Fruit fly (Drosophila melanogaster) whole organism, embryonic: ENCODE measurements around the gene apolpp.

ENCODE experiments used
- CG10147 ChIP-seq: fragments of 200-800 bp; sonication (Bioruptor generic); optimal IDR thresholded peaks from 2 replicates; lab custom pipeline; 2019; ENCODE audit warnings: missing biosample characterization, mild to moderate bottlenecking, missing genetic modification characterization, moderate library complexity
- CG10267 ChIP-seq: fragments of 200-800 bp; sonication (Bioruptor generic); optimal IDR thresholded peaks from 2 replicates; lab custom pipeline; 2018; ENCODE audit warnings: missing biosample characterization, mild to moderate bottlenecking, missing genetic modification characterization, moderate library complexity
- CG11696 ChIP-seq: fragments of 200-800 bp; sonication (Bioruptor generic); IDR thresholded peaks from 2 replicates; pipeline ENCODE4 v1.3.6; 2022; ENCODE audit warnings: missing biosample characterization, missing genetic modification characterization
- CG12659 ChIP-seq: fragments of 200-800 bp; sonication (Bioruptor generic); optimal IDR thresholded peaks from 3 replicates; lab custom pipeline; 2017; ENCODE audit warnings: mild to moderate bottlenecking, missing biosample characterization, missing genetic modification reagents, missing genetic modification characterization
- CG12769 ChIP-seq: fragments of 200-800 bp; sonication (Bioruptor generic); optimal IDR thresholded peaks from 2 replicates; lab custom pipeline; 2019; ENCODE audit warnings: missing biosample characterization, mild to moderate bottlenecking, missing genetic modification characterization, moderate library complexity
- CG13287 ChIP-seq: fragments of 200-800 bp; sonication (Bioruptor generic); IDR thresholded peaks from 2 replicates; pipeline ENCODE4 v1.3.6; 2022; ENCODE audit warnings: missing biosample characterization, missing genetic modification characterization; ENCODE audit not compliant: partially characterized antibody
- CG13894 ChIP-seq: fragments of 200-800 bp; sonication (Bioruptor generic); optimal IDR thresholded peaks from 3 replicates; lab custom pipeline; 2018; ENCODE audit warnings: missing biosample characterization, mild to moderate bottlenecking, missing genetic modification characterization, moderate library complexity
- CG1603 ChIP-seq: fragments of 200-800 bp; sonication (Bioruptor generic); optimal IDR thresholded peaks from 2 replicates; lab custom pipeline; 2019; ENCODE audit warnings: missing biosample characterization, mild to moderate bottlenecking, missing genetic modification characterization, moderate library complexity
- CG16779 ChIP-seq: fragments of 200-800 bp; sonication (Bioruptor generic); IDR thresholded peaks from 2 replicates; pipeline ENCODE4 v1.3.6; 2022; ENCODE audit warnings: missing biosample characterization, missing genetic modification characterization
- CG17385 ChIP-seq: fragments of 200-800 bp; sonication (Bioruptor generic); optimal IDR thresholded peaks from 3 replicates; lab custom pipeline; 2018; ENCODE audit warnings: missing biosample characterization, mild to moderate bottlenecking, missing genetic modification characterization
- CG17802 ChIP-seq: fragments of 200-800 bp; sonication (Bioruptor generic); optimal IDR thresholded peaks from 2 replicates; lab custom pipeline; 2018; ENCODE audit warnings: missing biosample characterization, mild to moderate bottlenecking, missing genetic modification characterization, moderate library complexity
- CG18476 ChIP-seq: fragments of 200-800 bp; sonication (Bioruptor generic); optimal IDR thresholded peaks from 2 replicates; lab custom pipeline; 2016; ENCODE audit warnings: missing biosample characterization, mild to moderate bottlenecking, missing genetic modification characterization
- CG3163 ChIP-seq: fragments of 200-800 bp; sonication (Bioruptor generic); optimal IDR thresholded peaks from 3 replicates; lab custom pipeline; 2016; ENCODE audit warnings: missing biosample characterization, missing genetic modification characterization
- CG34376 ChIP-seq: fragments of 200-800 bp; sonication (Bioruptor generic); optimal IDR thresholded peaks from 2 replicates; lab custom pipeline; 2018; ENCODE audit warnings: missing biosample characterization, mild to moderate bottlenecking, missing genetic modification characterization
- CG6272 ChIP-seq: fragments of 200-800 bp; sonication (Bioruptor generic); IDR thresholded peaks from 2 replicates; pipeline ENCODE4 v1.3.6; 2022; ENCODE audit warnings: missing biosample characterization, missing genetic modification characterization
- CG8290 ChIP-seq, 3 experiments: fragments of 200-800 bp; sonication (Bioruptor generic); optimal IDR thresholded peaks; 2 replicates each; lab custom pipeline; 2016 to 2019; ENCODE audit warnings: missing biosample characterization in 3 of 3, missing genetic modification characterization in 3 of 3, mild to moderate bottlenecking in 2 of 3, moderate library complexity in 1 of 3
- CG9437 ChIP-seq: fragments of 200-800 bp; sonication (Bioruptor generic); optimal IDR thresholded peaks from 2 replicates; lab custom pipeline; 2018; ENCODE audit warnings: missing biosample characterization, mild to moderate bottlenecking, missing genetic modification characterization
- Dfd ChIP-seq, 2 experiments: fragments of >200 bp; optimal IDR thresholded peaks; 2 replicates each; lab custom pipeline; 2017; ENCODE audit warnings: missing biosample characterization in 2 of 2, missing genetic modification characterization in 2 of 2
- Ets65A ChIP-seq: fragments of 200-800 bp; sonication (Bioruptor generic); peaks from one replicate; lab custom pipeline; 2016; ENCODE audit warnings: missing biosample characterization, missing genetic modification characterization
- Fer3 ChIP-seq: fragments of 200-800 bp; sonication (Bioruptor generic); optimal IDR thresholded peaks from 2 replicates; lab custom pipeline; 2018; ENCODE audit warnings: missing biosample characterization, mild to moderate bottlenecking, missing genetic modification characterization, moderate library complexity
- GATAe ChIP-seq: fragments of 200-800 bp; sonication (Bioruptor generic); conservative IDR thresholded peaks from 2 replicates; pipeline ENCODE4 v1.3.6; 2022; ENCODE audit warnings: missing biosample characterization, missing genetic modification characterization
- HLHmδ ChIP-seq: fragments of 200-800 bp; sonication (Bioruptor generic); optimal IDR thresholded peaks from 2 replicates; lab custom pipeline; 2018; ENCODE audit warnings: missing biosample characterization, mild to moderate bottlenecking, missing genetic modification characterization, moderate library complexity
- Hey ChIP-seq: fragments of 200-800 bp; sonication (Bioruptor generic); optimal IDR thresholded peaks from 3 replicates; lab custom pipeline; 2018; ENCODE audit warnings: missing biosample characterization, mild to moderate bottlenecking, missing genetic modification characterization
- NK7.1 ChIP-seq: fragments of 200-800 bp; sonication (Bioruptor generic); optimal IDR thresholded peaks from 3 replicates; lab custom pipeline; 2016; ENCODE audit warnings: missing biosample characterization, missing genetic modification characterization
- Opbp ChIP-seq: fragments of 200-800 bp; sonication (Bioruptor generic); IDR thresholded peaks from 3 replicates; pipeline ENCODE4 v1.3.6; 2022; ENCODE audit warnings: missing biosample characterization, missing genetic modification characterization; ENCODE audit not compliant: partially characterized antibody
- PHDP ChIP-seq: fragments of 200-800 bp; sonication (Bioruptor generic); optimal IDR thresholded peaks from 3 replicates; lab custom pipeline; 2018; ENCODE audit warnings: missing biosample characterization, mild to moderate bottlenecking, missing genetic modification characterization, moderate library complexity
- Pdp1 ChIP-seq, 2 experiments: fragments of 200-800 bp; sonication (Bioruptor generic); optimal IDR thresholded peaks; 3 replicates each; lab custom pipeline; 2016; ENCODE audit warnings: missing biosample characterization in 2 of 2, missing genetic modification characterization in 2 of 2, mild to moderate bottlenecking in 1 of 2, moderate library complexity in 1 of 2
- Sox102F ChIP-seq: fragments of 200-800 bp; sonication (Bioruptor generic); optimal IDR thresholded peaks from 2 replicates; lab custom pipeline; 2018; ENCODE audit warnings: missing biosample characterization, mild to moderate bottlenecking, missing genetic modification characterization, moderate library complexity
- Sry-δ ChIP-seq: fragments of 200-800 bp; sonication (Bioruptor generic); optimal IDR thresholded peaks from 2 replicates; lab custom pipeline; 2016; ENCODE audit warnings: missing biosample characterization, missing genetic modification characterization
- Trl ChIP-seq, 3 experiments: fragments of >200 bp in 2 of 3; fragments of 200-800 bp in 1 of 3; sonication (Bioruptor generic) in 1 of 3; optimal IDR thresholded peaks; 2 replicates in 1 of 3; 3 replicates in 2 of 3; lab custom pipeline; 2016 to 2017; ENCODE audit warnings: missing biosample characterization in 1 of 3, missing genetic modification characterization in 1 of 3
- Vsx1 ChIP-seq: fragments of 200-800 bp; sonication (Bioruptor generic); optimal IDR thresholded peaks from 2 replicates; lab custom pipeline; 2017; ENCODE audit warnings: missing biosample characterization, mild to moderate bottlenecking, missing genetic modification characterization, missing genetic modification reagents
- Xrp1 ChIP-seq: fragments of 200-800 bp; sonication (Bioruptor generic); IDR thresholded peaks from 2 replicates; pipeline ENCODE4 v1.3.6; 2022; ENCODE audit warnings: missing biosample characterization, missing genetic modification characterization
- bigmax ChIP-seq: fragments of 200-800 bp; sonication (Bioruptor generic); optimal IDR thresholded peaks from 2 replicates; lab custom pipeline; 2018; ENCODE audit warnings: missing biosample characterization, mild to moderate bottlenecking, missing genetic modification characterization
- cato ChIP-seq: fragments of 200-800 bp; sonication (Bioruptor generic); optimal IDR thresholded peaks from 2 replicates; lab custom pipeline; 2016; ENCODE audit warnings: missing biosample characterization, missing genetic modification characterization, borderline replicate concordance
- fd102C ChIP-seq: fragments of 200-800 bp; sonication (Bioruptor generic); optimal IDR thresholded peaks from 2 replicates; lab custom pipeline; 2018; ENCODE audit warnings: missing biosample characterization, mild to moderate bottlenecking, missing genetic modification characterization, moderate library complexity
- fd96Cb ChIP-seq: fragments of 200-800 bp; sonication (Bioruptor generic); optimal IDR thresholded peaks from 2 replicates; lab custom pipeline; 2018; ENCODE audit warnings: missing biosample characterization, mild to moderate bottlenecking, missing genetic modification characterization, moderate library complexity
- grau ChIP-seq: fragments of 200-800 bp; optimal IDR thresholded peaks from 3 replicates; lab custom pipeline; 2019; ENCODE audit warnings: missing biosample characterization, mild to moderate bottlenecking, missing genetic modification characterization, moderate library complexity
- hb ChIP-seq: fragments of 200-800 bp; sonication (Bioruptor generic); IDR thresholded peaks from 3 replicates; pipeline ENCODE4 v1.3.6; 2022; ENCODE audit warnings: missing biosample characterization, missing genetic modification characterization; ENCODE audit not compliant: partially characterized antibody
- insv ChIP-seq, 2 experiments: fragments of 200-800 bp; sonication (Bioruptor generic); optimal IDR thresholded peaks; 3 replicates each; lab custom pipeline; 2016 to 2018; ENCODE audit warnings: missing biosample characterization in 2 of 2, missing genetic modification characterization in 2 of 2
- inv ChIP-seq: fragments of 200-800 bp; sonication (Bioruptor generic); IDR thresholded peaks from 2 replicates; pipeline ENCODE4 v1.3.6; 2022; ENCODE audit warnings: missing biosample characterization, missing genetic modification characterization; ENCODE audit not compliant: partially characterized antibody
- maf-S ChIP-seq: fragments of 200-800 bp; sonication (Bioruptor generic); optimal IDR thresholded peaks from 2 replicates; lab custom pipeline; 2016; ENCODE audit warnings: missing biosample characterization, missing genetic modification characterization
- mam ChIP-seq: fragments of 200-800 bp; sonication (Bioruptor generic); optimal IDR thresholded peaks from 3 replicates; lab custom pipeline; 2016; ENCODE audit warnings: missing biosample characterization, missing genetic modification characterization
- onecut ChIP-seq: fragments of 200-800 bp; sonication (Bioruptor generic); IDR thresholded peaks from 2 replicates; pipeline ENCODE4 v1.3.6; 2022; ENCODE audit warnings: missing biosample characterization, missing genetic modification characterization
- pzg ChIP-seq: fragments of 200-800 bp; sonication (Bioruptor generic); optimal IDR thresholded peaks from 3 replicates; lab custom pipeline; 2018; ENCODE audit warnings: missing biosample characterization, mild to moderate bottlenecking, missing genetic modification characterization, moderate library complexity
- so ChIP-seq: fragments of 200-800 bp; sonication (Bioruptor generic); IDR thresholded peaks from 3 replicates; pipeline ENCODE4 v1.3.6; 2022; ENCODE audit warnings: missing biosample characterization, missing genetic modification characterization
- ssp ChIP-seq: fragments of 200-800 bp; sonication (Bioruptor generic); IDR thresholded peaks from 2 replicates; pipeline ENCODE4 v1.3.6; 2022; ENCODE audit warnings: missing biosample characterization, missing genetic modification characterization
- tap ChIP-seq: fragments of 200-800 bp; optimal IDR thresholded peaks from 3 replicates; lab custom pipeline; 2019; ENCODE audit warnings: missing biosample characterization, mild to moderate bottlenecking, missing genetic modification characterization, moderate library complexity
- trem ChIP-seq: fragments of 200-800 bp; optimal IDR thresholded peaks from 3 replicates; lab custom pipeline; 2019; ENCODE audit warnings: missing biosample characterization, mild to moderate bottlenecking, missing genetic modification characterization, moderate library complexity

The apolpp gene

DNA sequence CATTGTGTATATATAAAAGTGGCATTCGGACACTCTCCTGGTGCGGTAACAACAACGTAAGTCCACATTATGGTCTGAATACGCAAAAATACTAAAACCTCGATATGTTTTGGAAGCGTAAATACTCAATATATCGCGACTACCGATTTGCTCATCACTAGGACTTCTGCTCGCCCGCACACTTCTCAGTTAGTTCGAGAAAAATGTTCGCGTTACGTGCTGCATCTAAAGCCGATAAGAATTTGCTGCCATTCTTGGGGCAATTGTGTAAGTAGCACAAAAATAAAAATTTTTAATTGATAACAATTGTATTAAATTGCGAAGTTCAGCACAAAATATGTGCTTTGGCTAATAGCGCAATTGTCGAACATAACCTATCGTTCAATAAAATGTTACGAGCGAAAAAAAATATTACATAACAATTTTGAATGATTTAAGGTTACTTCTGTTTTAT is 29.1 kb upstream of the apolpp start, which contains the start of gene CG11076 (continued):
- TF ChIP-seq CG17385 (GFP tag; lab: Kevin White, UChicago) (peak; percentile 52), Sry-δ (GFP tag; lab: Kevin White, UChicago) (peak; percentile 85), CG12659 (GFP tag; lab: Kevin White, UChicago) (peak; percentile 79), CG12769 (tag; lab: Kevin White, UChicago) (peak; percentile 16), pzg (GFP tag; lab: Kevin White, UChicago) (peak; percentile 71), onecut (0 out of 2 replicates have a peak, but pooled peaks have one; percentile 12), hb (GFP tag; lab: Robert Waterston, UW) (no peak), Dfd (GFP tag; optimal IDR thresholded peaks at IDR 0.05; lab: Kevin White, UChicago) (no peak), CG9437 (GFP tag; lab: Kevin White, UChicago) (peak; percentile 88), maf-S (peak; percentile 11), Opbp (GFP tag; lab: Robert Waterston, UW) (peak; percentile 90; the same call in 2 of the 3 replicates), Trl (optimal IDR thresholded peaks at IDR 0.05; lab: Kevin White, UChicago) (no peak), Trl (GFP tag; optimal IDR thresholded peaks at IDR 0.05; lab: Kevin White, UChicago) (peak; percentile 32), cato (GFP tag; lab: Kevin White, UChicago) (no peak), trem (tag; lab: Kevin White, UChicago) (peak; percentile 26), ssp (GFP tag; lab: Robert Waterston, UW) (peak; percentile 94), PHDP (tag; lab: Kevin White, UChicago) (peak; percentile 25), CG6272 (GFP tag; lab: Robert Waterston, UW) (no peak), insv (GFP tag; optimal IDR thresholded peaks at IDR 0.05; lab: Kevin White, UChicago) (peak in 1 of 2 experiments; percentile 23), fd102C (GFP tag; lab: Kevin White, UChicago) (peak; percentile 20), so (GFP tag; lab: Robert Waterston, UW) (no peak), NK7.1 (GFP tag; lab: Kevin White, UChicago) (peak; percentile 4), CG11696 (GFP tag; lab: Robert Waterston, UW) (no peak), Vsx1 (GFP tag; lab: Kevin White, UChicago) (peak; percentile 16), CG16779 (GFP tag; lab: Robert Waterston, UW) (no peak), inv (GFP tag; lab: Robert Waterston, UW) (peak; percentile 65), CG1603 (tag; lab: Kevin White, UChicago) (peak; percentile 91), mam (peak; percentile 20), GATAe (GFP tag; lab: Robert Waterston, UW) (no peak), CG13287 (GFP tag; lab: Robert Waterston, UW) (peak; percentile 64), Ets65A (peak; percentile 86), CG3163 (no peak), CG34376 (GFP tag; lab: Kevin White, UChicago) (peak; percentile 46), Sox102F (GFP tag; lab: Kevin White, UChicago) (no peak), CG10147 (GFP tag; lab: Kevin White, UChicago) (peak; percentile 42), Fer3 (tag; lab: Kevin White, UChicago) (no peak), CG13894 (peak; percentile 59), Xrp1 (GFP tag; lab: Robert Waterston, UW) (0 out of 2 replicates have a peak, but pooled peaks have one; percentile 31), bigmax (peak; percentile 93), Hey (tag; lab: Kevin White, UChicago) (no peak), HLHmδ (no peak), CG8290 (GFP tag; optimal IDR thresholded peaks at IDR 0.05; lab: Kevin White, UChicago) (peak; percentile 12), CG8290 (tag; optimal IDR thresholded peaks at IDR 0.05; lab: Kevin White, UChicago) (peak; percentile 37 to 86), Pdp1 (GFP tag; optimal IDR thresholded peaks at IDR 0.05; lab: Kevin White, UChicago) (peak in 1 of 2 experiments; percentile 99), CG10267 (tag; lab: Kevin White, UChicago) (peak; percentile 17), CG18476 (peak; percentile 2), grau (tag; lab: Kevin White, UChicago) (no peak), fd96Cb (tag; lab: Kevin White, UChicago) (no peak), tap (no peak), CG17802 (peak; percentile 94)
